Worm (Caenorhabditis elegans) whole organism, L1 larva: ENCODE data around the gene eri-9.

Experiments
- C16A3.4 ChIP-seq: fragments of 150-350 bp; optimal IDR thresholded peaks from 2 replicates; lab custom pipeline; 2014; ENCODE audit warnings: missing biosample characterization, missing genetic modification characterization
- F16B12.6 ChIP-seq: fragments of 150-350 bp; optimal IDR thresholded peaks from 2 replicates; lab custom pipeline; 2014; ENCODE audit warnings: missing biosample characterization, missing genetic modification characterization
- aha-1 ChIP-seq: fragments of 150-350 bp; optimal IDR thresholded peaks from 2 replicates; lab custom pipeline; 2014; ENCODE audit warnings: missing biosample characterization, missing genetic modification characterization
- aly-2 ChIP-seq: fragments of 150-350 bp; optimal IDR thresholded peaks from 2 replicates; lab custom pipeline; 2014; ENCODE audit warnings: missing biosample characterization, missing genetic modification characterization
- ama-1 ChIP-seq: fragments of 150-350 bp; optimal IDR thresholded peaks from 2 replicates; lab custom pipeline; 2014
- ces-1 ChIP-seq: fragments of 150-350 bp; optimal IDR thresholded peaks from 2 replicates; lab custom pipeline; 2014; ENCODE audit warnings: missing biosample characterization, missing genetic modification reagents, missing genetic modification characterization
- efl-1 ChIP-seq, 4 experiments: fragments of 150-350 bp; optimal IDR thresholded peaks in 3 of 4; peaks in 1 of 4; 1 replicate in 1 of 4; 2 replicates in 3 of 4; lab custom pipeline; 2014; ENCODE audit warnings: missing biosample characterization in 2 of 4, missing genetic modification characterization in 2 of 4, missing genetic modification reagents in 2 of 4
- elt-2 ChIP-seq: sonication (generic microtip); optimal IDR thresholded peaks from 2 replicates; lab custom pipeline; 2016; ENCODE audit warnings: missing genetic modification characterization, mild to moderate bottlenecking, inconsistent platforms, missing compliant biosample characterization, missing genetic modification reagents
- elt-3 ChIP-seq, 6 experiments: fragments of 150-350 bp in 1 of 6; sonication (generic microtip); optimal IDR thresholded peaks; 2 replicates each; lab custom pipeline; 2017 to 2018; ENCODE audit warnings: missing biosample characterization in 6 of 6, missing genetic modification characterization in 6 of 6, inconsistent platforms in 1 of 6
- fkh-10 ChIP-seq: sonication (generic microtip); optimal IDR thresholded peaks from 2 replicates; lab custom pipeline; 2017; ENCODE audit warnings: missing biosample characterization, missing genetic modification reagents, missing genetic modification characterization
- fkh-4 ChIP-seq: sonication (generic microtip); optimal IDR thresholded peaks from 2 replicates; lab custom pipeline; 2016; ENCODE audit warnings: missing compliant biosample characterization, missing genetic modification characterization, borderline replicate concordance
- fkh-8 ChIP-seq: sonication (generic microtip); optimal IDR thresholded peaks from 2 replicates; lab custom pipeline; 2016; ENCODE audit warnings: mild to moderate bottlenecking, missing genetic modification characterization, missing compliant biosample characterization
- fos-1 ChIP-seq: fragments of 150-350 bp; optimal IDR thresholded peaks from 2 replicates; lab custom pipeline; 2014; ENCODE audit warnings: missing biosample characterization, missing genetic modification characterization
- grh-1 ChIP-seq: fragments of 200-800 bp; sonication (Bioruptor generic); IDR thresholded peaks from 2 replicates; pipeline ENCODE4 v1.3.6; 2022; ENCODE audit warnings: missing genetic modification reagents, missing genetic modification characterization, missing compliant biosample characterization
- hpl-2 ChIP-seq: fragments of 150-350 bp; optimal IDR thresholded peaks from 2 replicates; lab custom pipeline; 2014; ENCODE audit warnings: missing biosample characterization, missing genetic modification reagents, missing genetic modification characterization
- irx-1 ChIP-seq: sonication (generic microtip); optimal IDR thresholded peaks from 2 replicates; lab custom pipeline; 2016; ENCODE audit warnings: missing genetic modification characterization, missing compliant biosample characterization
- isw-1 ChIP-seq: fragments of 200-800 bp; sonication (Bioruptor generic); IDR thresholded peaks from 2 replicates; pipeline ENCODE4 v1.3.6; 2022; ENCODE audit warnings: missing genetic modification characterization, missing compliant biosample characterization
- lin-13 ChIP-seq: fragments of 150-350 bp; optimal IDR thresholded peaks from 2 replicates; lab custom pipeline; 2014; ENCODE audit warnings: missing biosample characterization, missing genetic modification reagents, missing genetic modification characterization
- lin-15B ChIP-seq: fragments of 150-350 bp; sonication (generic microtip); optimal IDR thresholded peaks from 3 replicates; lab custom pipeline; 2014; ENCODE audit warnings: missing biosample characterization, missing genetic modification characterization
- lin-35 ChIP-seq, 2 experiments: fragments of 150-350 bp; optimal IDR thresholded peaks; 2 replicates each; lab custom pipeline; 2014; ENCODE audit warnings: missing biosample characterization in 2 of 2, missing genetic modification characterization in 2 of 2, missing genetic modification reagents in 2 of 2
- lir-3 ChIP-seq: sonication (generic microtip); optimal IDR thresholded peaks from 2 replicates; lab custom pipeline; 2016; ENCODE audit warnings: mild to moderate bottlenecking, missing genetic modification characterization, moderate library complexity, missing compliant biosample characterization; ENCODE audit not compliant: poor library complexity
- mab-9 ChIP-seq: fragments of 200-800 bp; sonication (Bioruptor generic); IDR thresholded peaks from 2 replicates; pipeline ENCODE4 v1.3.6; 2022; ENCODE audit warnings: missing genetic modification reagents, missing genetic modification characterization, missing compliant biosample characterization
- mef-2 ChIP-seq: fragments of 150-350 bp; optimal IDR thresholded peaks from 2 replicates; lab custom pipeline; 2014; ENCODE audit warnings: missing biosample characterization, missing genetic modification characterization
- mep-1 ChIP-seq: fragments of 150-350 bp; optimal IDR thresholded peaks from 2 replicates; lab custom pipeline; 2014; ENCODE audit warnings: missing biosample characterization, missing genetic modification characterization
- nhr-19 ChIP-seq: fragments of 200-800 bp; sonication (Bioruptor generic); conservative IDR thresholded peaks from 2 replicates; pipeline ENCODE4 v1.3.6; 2022; ENCODE audit warnings: missing genetic modification characterization, missing compliant biosample characterization
- nhr-20 ChIP-seq: sonication (generic microtip); optimal IDR thresholded peaks from 2 replicates; lab custom pipeline; 2016; ENCODE audit warnings: mild to moderate bottlenecking, missing genetic modification characterization, missing compliant biosample characterization
- nhr-237 ChIP-seq: fragments of 150-350 bp; optimal IDR thresholded peaks from 2 replicates; lab custom pipeline; 2014; ENCODE audit warnings: missing biosample characterization, missing genetic modification characterization
- nhr-47 ChIP-seq: sonication (generic microtip); optimal IDR thresholded peaks from 2 replicates; lab custom pipeline; 2016; ENCODE audit warnings: mild to moderate bottlenecking, missing genetic modification characterization, moderate library complexity, missing compliant biosample characterization
- nhr-71 ChIP-seq: sonication (generic microtip); optimal IDR thresholded peaks from 2 replicates; lab custom pipeline; 2016; ENCODE audit warnings: mild to moderate bottlenecking, missing genetic modification characterization, moderate library complexity, missing compliant biosample characterization
- nhr-77 ChIP-seq: fragments of 150-350 bp; optimal IDR thresholded peaks from 2 replicates; lab custom pipeline; 2014; ENCODE audit warnings: missing biosample characterization, missing genetic modification characterization
- nhr-84 ChIP-seq: sonication (generic microtip); optimal IDR thresholded peaks from 2 replicates; lab custom pipeline; 2017; ENCODE audit warnings: missing biosample characterization, missing genetic modification characterization
- nhr-90 ChIP-seq: sonication (generic microtip); optimal IDR thresholded peaks from 2 replicates; lab custom pipeline; 2016; ENCODE audit warnings: mild to moderate bottlenecking, missing genetic modification characterization, missing compliant biosample characterization; ENCODE audit not compliant: poor library complexity
- pag-3 ChIP-seq: sonication (generic microtip); optimal IDR thresholded peaks from 2 replicates; lab custom pipeline; 2017; ENCODE audit warnings: missing genetic modification characterization, mild to moderate bottlenecking, missing compliant biosample characterization, antibody characterized with exemption, borderline replicate concordance; ENCODE audit not compliant: insufficient read depth
- pax-3 ChIP-seq: fragments of 200-800 bp; sonication (Bioruptor generic); optimal IDR thresholded peaks from 2 replicates; lab custom pipeline; 2018; ENCODE audit warnings: mild to moderate bottlenecking, missing genetic modification characterization, moderate library complexity, missing compliant biosample characterization
- pqm-1 ChIP-seq: sonication (generic microtip); optimal IDR thresholded peaks from 3 replicates; lab custom pipeline; 2017; ENCODE audit warnings: missing biosample characterization, missing genetic modification characterization
- rnt-1 ChIP-seq: sonication (generic microtip); optimal IDR thresholded peaks from 2 replicates; lab custom pipeline; 2016; ENCODE audit warnings: mild to moderate bottlenecking, missing genetic modification characterization, moderate library complexity, missing compliant biosample characterization
- skn-1 ChIP-seq: fragments of 150-350 bp; optimal IDR thresholded peaks from 2 replicates; lab custom pipeline; 2014; ENCODE audit warnings: missing biosample characterization, missing genetic modification characterization
- sox-4 ChIP-seq: sonication (generic microtip); optimal IDR thresholded peaks from 2 replicates; lab custom pipeline; 2016; ENCODE audit warnings: missing genetic modification characterization, missing compliant biosample characterization
- sptf-1 ChIP-seq: fragments of 150-350 bp; optimal IDR thresholded peaks from 2 replicates; lab custom pipeline; 2014; ENCODE audit warnings: missing biosample characterization, missing genetic modification characterization
- sup-37 ChIP-seq: fragments of 200-800 bp; sonication (Bioruptor generic); optimal IDR thresholded peaks from 2 replicates; lab custom pipeline; 2018; ENCODE audit warnings: mild to moderate bottlenecking, missing genetic modification characterization, missing compliant biosample characterization
- unc-130 ChIP-seq: fragments of 150-350 bp; optimal IDR thresholded peaks from 2 replicates; lab custom pipeline; 2017; ENCODE audit warnings: missing biosample characterization, missing genetic modification characterization, inconsistent platforms
- unc-30 ChIP-seq: sonication (generic microtip); optimal IDR thresholded peaks from 2 replicates; lab custom pipeline; 2017; ENCODE audit warnings: missing biosample characterization, missing genetic modification characterization
- unc-98 ChIP-seq: fragments of 200-800 bp; sonication (Bioruptor generic); IDR thresholded peaks from 2 replicates; pipeline ENCODE4 v1.3.6; 2022; ENCODE audit warnings: missing genetic modification characterization, missing compliant biosample characterization
- zag-1 ChIP-seq: fragments of 150-350 bp; optimal IDR thresholded peaks from 2 replicates; lab custom pipeline; 2014; ENCODE audit warnings: missing biosample characterization, missing genetic modification characterization
- zip-4 ChIP-seq: fragments of 200-800 bp; sonication (Bioruptor generic); optimal IDR thresholded peaks from 2 replicates; lab custom pipeline; 2018; ENCODE audit warnings: mild to moderate bottlenecking, missing genetic modification characterization, moderate library complexity, missing compliant biosample characterization
- ztf-11 ChIP-seq, 2 experiments: sonication (generic microtip); optimal IDR thresholded peaks; 2 replicates each; lab custom pipeline; 2016 to 2017; ENCODE audit warnings: missing genetic modification characterization in 2 of 2, missing biosample characterization in 1 of 2, missing compliant biosample characterization in 1 of 2

Gene eri-9

ce11 chrIII:4899728-4900127 is 32.5 kb upstream of the eri-9 start (continued):
- TF ChIP-seq sox-4 (peak; percentile 99), aly-2 (tag; lab: Kevin White, UChicago) (peak; percentile 90), nhr-20 (tag; lab: Kevin White, UChicago) (peak; percentile 100), nhr-77 (tag; lab: Kevin White, UChicago) (peak; percentile 99), ama-1 (no peak), lin-13 (GFP tag; lab: Kevin White, UChicago) (peak; percentile 100), rnt-1 (peak; percentile 98), mab-9 (GFP tag; lab: Robert Waterston, UW) (peak; percentile 98), fkh-10 (GFP tag; lab: Kevin White, UChicago) (peak; percentile 99), pqm-1 (peak; percentile 95), grh-1 (peak; percentile 99), fos-1 (tag; lab: Kevin White, UChicago) (peak; percentile 97), zag-1 (tag; lab: Kevin White, UChicago) (peak; percentile 30), nhr-47 (peak; percentile 100), unc-98 (GFP tag; lab: Robert Waterston, UW) (peak; percentile 80), mef-2 (tag; lab: Kevin White, UChicago) (peak; percentile 96), efl-1 (optimal IDR thresholded peaks at IDR 0.05; lab: Kevin White, UChicago) (peak; percentile 96 to 97), efl-1 (GFP tag; optimal IDR thresholded peaks at IDR 0.05 in 1 of 2; lab: Kevin White, UChicago) (peak; percentile 85 to 99), unc-30 (tag; lab: Kevin White, UChicago) (no peak), lin-15B (tag; lab: Kevin White, UChicago) (peak; percentile 94), nhr-19 (GFP tag; lab: Robert Waterston, UW) (peak; percentile 100), isw-1 (GFP tag; lab: Robert Waterston, UW) (peak; percentile 98), sptf-1 (tag; lab: Kevin White, UChicago) (no peak), mep-1 (peak; percentile 96), unc-130 (tag; lab: Kevin White, UChicago) (peak; percentile 97), nhr-71 (tag; lab: Kevin White, UChicago) (peak; percentile 100), nhr-90 (tag; lab: Kevin White, UChicago) (peak; percentile 99), ztf-11 (tag; optimal IDR thresholded peaks at IDR 0.05; lab: Kevin White, UChicago) (peak in 1 of 2 experiments; percentile 99), skn-1 (tag; lab: Kevin White, UChicago) (peak; percentile 95), zip-4 (GFP tag; lab: Kevin White, UChicago) (peak; percentile 96), lir-3 (tag; lab: Kevin White, UChicago) (peak; percentile 98), F16B12.6 (tag; lab: Kevin White, UChicago) (peak; percentile 68), hpl-2 (peak; percentile 95), elt-3 (tag; optimal IDR thresholded peaks at IDR 0.05; lab: Kevin White, UChicago) (peak in 5 of 6 experiments; percentile 68 to 98 (median 97)), sup-37 (GFP tag; lab: Kevin White, UChicago) (peak; percentile 100), fkh-4 (tag; lab: Kevin White, UChicago) (peak; percentile 93), irx-1 (peak; percentile 98), C16A3.4 (peak; percentile 99), nhr-84 (tag; lab: Kevin White, UChicago) (no peak), fkh-8 (tag; lab: Kevin White, UChicago) (peak; percentile 100), lin-35 (GFP tag; optimal IDR thresholded peaks at IDR 0.05; lab: Kevin White, UChicago) (peak; percentile 94 to 95), pag-3 (tag; lab: Kevin White, UChicago) (peak; percentile 80), nhr-237 (peak; percentile 95)

ce11 chrIII:4900260-4900659 is 32.0 kb upstream of the eri-9 start, which contains the start of gene tag-340:
tag-340 (plus strand) TSS chrIII:4900508.
- TF ChIP-seq nhr-90 (tag; lab: Kevin White, UChicago): no peak
- no peak for TF ChIP-seq aha-1 (tag; lab: Kevin White, UChicago)
- no peak for TF ChIP-seq ces-1 (GFP tag; lab: Kevin White, UChicago)
- no peak for TF ChIP-seq pax-3 (tag; lab: Kevin White, UChicago)
- no peak for TF ChIP-seq efl-1 (optimal IDR thresholded peaks at IDR 0.05; lab: Kevin White, UChicago)
- TF ChIP-seq efl-1 (GFP tag; optimal IDR thresholded peaks at IDR 0.05 in 1 of 2; lab: Kevin White, UChicago): peak in 1 of 2 experiments; percentile 20
- no peak for TF ChIP-seq fkh-8 (tag; lab: Kevin White, UChicago)
- no peak for TF ChIP-seq ama-1
- no peak for TF ChIP-seq elt-2 (tag; lab: Kevin White, UChicago)
- TF ChIP-seq, all 84 proteins: peak for 1
